Fruit fly (Drosophila melanogaster): ENCODE results near the gene yata.
A peak's percentile ranks its signal among the peaks of the same experiment; 100 is the strongest.

yata gene

DNA sequence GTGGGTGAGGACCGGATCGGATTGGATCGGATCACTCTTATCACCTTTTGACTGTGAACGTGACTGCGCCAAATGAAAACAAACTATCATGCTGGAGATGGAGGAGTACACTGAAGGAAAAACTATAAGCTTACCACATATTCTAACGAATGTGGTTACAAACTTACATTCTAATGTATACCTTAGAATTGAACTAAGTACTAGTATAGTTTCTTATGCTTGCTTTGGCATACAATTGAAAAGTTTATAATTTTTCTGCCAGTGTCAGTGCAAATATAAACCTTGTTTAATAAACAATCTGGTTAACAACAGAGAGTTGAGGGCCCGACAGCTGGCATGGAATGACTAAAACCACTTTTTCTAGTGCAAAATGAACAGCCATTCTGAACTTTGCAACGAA is 31.5 kb upstream of the yata start (continued):
- peak; percentile 30; the same call in 1 of the 3 replicates for TF ChIP-seq dysf (GFP tag; IDR thresholded peaks at IDR 0.05)
- TF ChIP-seq CG9817 (tag; optimal IDR thresholded peaks at IDR 0.05): peak; percentile 4
- TF ChIP-seq hkb (optimal IDR thresholded peaks at IDR 0.05): no peak
- TF ChIP-seq hkb (GFP tag; IDR thresholded peaks at IDR 0.05): peak; percentile 35; the same call in 1 of the 2 replicates
- no peak for TF ChIP-seq fd102C (GFP tag; optimal IDR thresholded peaks at IDR 0.05)
- TF ChIP-seq Chrac-16 (GFP tag; optimal IDR thresholded peaks at IDR 0.05): no peak
- TF ChIP-seq Dbx (GFP tag; IDR thresholded peaks at IDR 0.05): no peak
- TF ChIP-seq Xrp1 (GFP tag; IDR thresholded peaks at IDR 0.05): peak; percentile 30; the same call in 1 of the 2 replicates
- no peak for TF ChIP-seq CG10462 (GFP tag; optimal IDR thresholded peaks at IDR 0.05)
- no peak for TF ChIP-seq CG16815 (GFP tag; optimal IDR thresholded peaks at IDR 0.05)
- TF ChIP-seq CG9797 (GFP tag; optimal IDR thresholded peaks at IDR 0.05): no peak
- TF ChIP-seq CG12391 (tag; optimal IDR thresholded peaks at IDR 0.05): peak; percentile 39
- TF ChIP-seq Hand (GFP tag; optimal IDR thresholded peaks at IDR 0.05): no peak
- TF ChIP-seq CG10321 (GFP tag; IDR thresholded peaks at IDR 0.05): no peak
- TF ChIP-seq tap (tag; optimal IDR thresholded peaks at IDR 0.05): peak; percentile 22
- TF ChIP-seq phol (tag; optimal IDR thresholded peaks at IDR 0.05): peak; percentile 50
- peak; percentile 22 for TF ChIP-seq CG15269 (tag; optimal IDR thresholded peaks at IDR 0.05)
- TF ChIP-seq sisA (GFP tag; IDR thresholded peaks at IDR 0.05): peak; percentile 59
- TF ChIP-seq Antp (GFP tag; optimal IDR thresholded peaks at IDR 0.05): peak; percentile 13
- no peak for TF ChIP-seq CG17912 (GFP tag; optimal IDR thresholded peaks at IDR 0.05)
- peak; percentile 41; the same call in 1 of the 2 replicates for TF ChIP-seq CG1024 (GFP tag; IDR thresholded peaks at IDR 0.05)
- TF ChIP-seq so (GFP tag; IDR thresholded peaks at IDR 0.05): peak; percentile 24; the same call in 1 of the 3 replicates
- TF ChIP-seq pita (GFP tag; optimal IDR thresholded peaks at IDR 0.05): no peak
- TF ChIP-seq jing (GFP tag; optimal IDR thresholded peaks at IDR 0.05): peak; percentile 41
- no peak for TF ChIP-seq Dfd (GFP tag; optimal IDR thresholded peaks at IDR 0.05)
- peak; percentile 72 for TF ChIP-seq gem (tag; optimal IDR thresholded peaks at IDR 0.05)
- TF ChIP-seq fd96Cb (tag; optimal IDR thresholded peaks at IDR 0.05): peak; percentile 45
- TF ChIP-seq Mad (GFP tag; optimal IDR thresholded peaks at IDR 0.05): no peak
- TF ChIP-seq Six4 (GFP tag; optimal IDR thresholded peaks at IDR 0.05): peak; percentile 5
- peak; percentile 5 for TF ChIP-seq CG18262 (tag; optimal IDR thresholded peaks at IDR 0.05)
- TF ChIP-seq croc (GFP tag; conservative IDR thresholded peaks at IDR 0.05): peak; percentile 21; the same call in 1 of the 3 replicates
- no peak for TF ChIP-seq CG10209 (GFP tag; optimal IDR thresholded peaks at IDR 0.05)
- TF ChIP-seq dpn (GFP tag; optimal IDR thresholded peaks at IDR 0.05): peak in 1 of 2 experiments; percentile 17
- peak; percentile 26; the same call in 1 of the 2 replicates for TF ChIP-seq ranshi (GFP tag; IDR thresholded peaks at IDR 0.05)
- TF ChIP-seq ttk (GFP tag; IDR thresholded peaks at IDR 0.05): peak; percentile 64

DNA sequence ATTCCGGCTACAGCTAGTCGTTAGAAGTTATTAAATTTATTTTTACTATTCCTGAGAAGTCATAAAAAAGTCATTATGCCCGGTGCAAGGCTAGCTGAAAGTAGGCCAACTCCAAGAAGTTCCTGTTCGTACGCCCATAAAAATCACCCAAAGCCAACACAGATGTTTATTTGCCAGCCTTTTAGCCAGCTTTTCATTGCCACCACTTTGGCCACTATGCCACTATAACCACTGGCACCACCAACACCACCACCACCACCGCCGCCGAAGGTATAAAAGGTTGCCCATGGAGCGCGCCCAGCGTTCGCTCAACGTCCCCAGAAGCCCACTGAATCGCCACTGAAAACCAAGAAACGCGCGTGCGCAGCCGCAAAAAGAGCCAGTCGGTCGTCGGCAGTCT is 30.7 kb upstream of the yata start, which contains the start of gene CG15506:
TSS of gene CG15506 (plus strand) at position 301 of the 400 bp plus-strand sequence.
- TF ChIP-seq CG33213 (GFP tag; optimal IDR thresholded peaks at IDR 0.05) (no peak), ci (GFP tag; IDR thresholded peaks at IDR 0.05) (peak; percentile 18; the same call in 1 of the 3 replicates), D (optimal IDR thresholded peaks at IDR 0.05) (no peak), D (GFP tag; optimal IDR thresholded peaks at IDR 0.05) (no peak), ken (GFP tag; IDR thresholded peaks at IDR 0.05) (peak; percentile 24; the same call in 1 of the 3 replicates), ase (GFP tag; IDR thresholded peaks at IDR 0.05) (no peak), Nf-YB (GFP tag; optimal IDR thresholded peaks at IDR 0.05) (no peak), emc (GFP tag; optimal IDR thresholded peaks at IDR 0.05) (no peak)

All from whole organism, embryonic.